Fruit fly (Drosophila melanogaster): ENCODE data around the gene CG10681.

DNA sequence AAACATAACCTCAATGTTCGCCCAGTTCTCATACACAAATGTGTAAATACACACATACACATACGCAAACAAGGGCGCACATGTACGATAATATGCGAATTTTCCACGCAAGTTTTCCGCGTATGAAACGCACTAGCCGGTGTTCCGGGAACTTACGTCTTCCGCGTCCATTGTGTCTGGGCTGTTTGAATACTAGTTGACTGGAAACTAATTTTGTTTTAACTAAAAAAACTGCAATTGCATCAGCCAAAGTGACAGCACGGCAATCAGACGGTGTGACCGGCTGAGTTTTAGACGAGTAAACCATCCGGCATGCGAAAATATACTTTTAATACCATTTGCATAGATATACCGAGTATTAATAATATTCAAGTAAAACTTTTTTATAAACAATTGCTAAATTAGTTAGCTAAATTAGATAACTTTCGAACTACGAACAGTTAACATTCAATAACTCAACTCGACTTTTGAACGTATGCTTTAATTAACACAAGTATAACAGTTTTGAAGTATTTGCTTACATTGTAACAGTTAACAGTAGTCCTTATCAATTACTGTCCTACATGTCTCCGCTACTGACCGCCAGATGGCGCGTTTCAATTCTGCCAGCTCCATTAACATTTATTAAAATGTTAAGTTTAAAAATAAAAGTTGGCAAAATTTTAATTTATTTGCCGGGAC, 25.3 kb downstream of the CG10681 start, which contains the start of gene eIF2beta:
- TF ChIP-seq zfh2 (GFP tag; optimal IDR thresholded peaks at IDR 0.05) (no peak), CHES-1-like (GFP tag; optimal IDR thresholded peaks at IDR 0.05) (no peak), CG10565 (GFP tag; optimal IDR thresholded peaks at IDR 0.05) (no peak), so (GFP tag; IDR thresholded peaks at IDR 0.05) (0 out of 3 replicates have a peak, but pooled peaks have one; percentile 35), CG8290 (GFP tag; optimal IDR thresholded peaks at IDR 0.05) (no peak), CG8290 (tag; optimal IDR thresholded peaks at IDR 0.05) (peak in 1 of 2 experiments; percentile 42)
